Worm (Caenorhabditis elegans) whole organism, L3 larva: Measurements from ENCODE around the gene cutl-29.

Experiments used
- elt-2 ChIP-seq: sonication (generic microtip); optimal IDR thresholded peaks from 2 replicates; lab custom pipeline; 2016; ENCODE audit warnings: missing genetic modification reagents, mild to moderate bottlenecking, missing genetic modification characterization, missing compliant biosample characterization
- jun-1 ChIP-seq: fragments of 150-350 bp; optimal IDR thresholded peaks from 2 replicates; lab custom pipeline; 2014; ENCODE audit warnings: missing biosample characterization, missing genetic modification reagents, missing genetic modification characterization
- lin-15B ChIP-seq: fragments of 150-350 bp; optimal IDR thresholded peaks from 2 replicates; lab custom pipeline; 2014; ENCODE audit warnings: missing biosample characterization, missing genetic modification characterization
- nhr-25 ChIP-seq: sonication (generic microtip); optimal IDR thresholded peaks from 2 replicates; lab custom pipeline; 2017; ENCODE audit warnings: missing biosample characterization, missing genetic modification characterization
- ztf-11 ChIP-seq: fragments of 150-350 bp; optimal IDR thresholded peaks from 2 replicates; lab custom pipeline; 2014; ENCODE audit warnings: missing biosample characterization, missing genetic modification characterization

DNA sequence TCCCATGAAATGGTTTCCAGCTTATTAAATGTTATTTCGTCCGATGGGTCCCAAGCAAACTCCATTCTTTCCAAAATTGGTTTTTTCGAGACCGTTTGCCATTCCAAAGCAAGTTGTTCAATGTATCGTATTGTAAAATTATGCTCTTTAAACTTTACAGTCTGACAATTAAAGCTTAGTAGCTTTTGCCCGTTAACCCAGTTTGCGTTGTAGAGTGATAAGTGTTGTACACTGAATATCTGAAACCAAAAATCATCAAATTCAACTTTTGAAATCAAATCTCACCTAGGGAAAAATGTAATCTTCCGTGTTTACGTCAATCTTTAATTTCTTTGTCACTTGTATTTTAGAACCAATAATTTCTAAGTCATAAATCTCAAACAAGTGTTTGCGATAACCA lies 26.5 kb upstream of the cutl-29 start:
- TF ChIP-seq ztf-11 (tag; lab: Kevin White, UChicago): no peak
- TF ChIP-seq elt-2 (tag; lab: Kevin White, UChicago): no peak
- TF ChIP-seq jun-1 (tag; lab: Kevin White, UChicago): no peak
- TF ChIP-seq nhr-25 (tag; lab: Kevin White, UChicago): no peak
- no peak for TF ChIP-seq lin-15B (tag; lab: Kevin White, UChicago)
